Worm (Caenorhabditis elegans): Measurements from ENCODE around the gene F56C9.10.

The F56C9.10 gene

DNA sequence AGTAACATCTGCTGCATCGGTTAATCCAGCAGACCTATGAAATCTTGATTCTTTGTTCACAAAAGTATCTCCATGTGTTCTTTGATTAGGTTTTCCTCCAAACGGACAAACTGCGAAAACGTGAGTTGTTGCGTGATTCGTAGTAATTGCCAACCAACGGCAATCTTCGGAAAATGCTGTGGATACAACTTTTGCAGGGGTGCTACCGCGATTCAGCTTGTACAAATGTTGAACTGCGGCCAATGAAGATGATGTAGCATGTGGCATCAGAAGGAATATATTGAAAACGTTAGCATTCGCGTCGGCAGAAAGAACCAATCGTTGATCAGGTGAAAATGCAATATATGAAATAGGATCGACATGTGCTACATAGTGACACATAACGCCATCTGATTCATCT, 3.4 kb downstream of the F56C9.10 start:
- TF ChIP-seq nhr-90 (tag; optimal IDR thresholded peaks at IDR 0.05) (no peak), nfyb-1 (GFP tag; IDR thresholded peaks at IDR 0.05) (no peak)

DNA sequence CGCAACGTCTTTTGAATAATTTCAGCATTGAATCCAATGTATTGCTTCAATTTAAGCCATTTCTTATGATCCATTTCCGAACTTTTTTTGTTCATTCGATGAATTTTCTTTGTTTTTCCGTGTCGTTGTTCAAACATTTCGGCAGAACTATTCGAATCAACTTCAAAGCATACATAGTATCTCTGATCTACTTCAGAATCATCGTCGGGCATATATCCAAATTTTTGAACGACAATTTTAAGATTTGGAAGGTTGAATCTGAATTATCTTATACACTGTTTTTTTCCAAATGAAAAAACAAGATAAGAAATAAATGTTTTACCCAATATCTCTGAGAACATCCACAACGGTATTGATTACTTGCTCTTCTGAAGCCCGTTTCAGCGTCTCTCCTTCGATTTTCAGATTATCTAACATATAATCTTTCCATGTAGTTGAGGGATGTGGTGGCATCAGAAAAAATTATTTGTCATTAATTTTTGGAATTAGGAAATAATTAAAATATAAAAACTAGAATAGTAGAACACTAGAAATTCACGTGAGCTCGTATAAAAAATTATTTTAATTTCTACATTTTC, 5.9 kb downstream of the F56C9.10 start, which contains the start of gene lab-2:
lab-2 (minus strand) TSS at position 453 of the 578 bp plus-strand sequence.
- TF ChIP-seq ccch-3 (GFP tag; optimal IDR thresholded peaks at IDR 0.05) (no peak), hrde-1 (tag; optimal IDR thresholded peaks at IDR 0.05; ENCODE audit: borderline replicate concordance) (no peak), lin-40 (tag; optimal IDR thresholded peaks at IDR 0.05) (peak; percentile 18), dpff-1 (tag; optimal IDR thresholded peaks at IDR 0.05) (peak; percentile 40), snpc-4 (GFP tag; optimal IDR thresholded peaks at IDR 0.05) (no peak), snpc-4 (tag; optimal IDR thresholded peaks at IDR 0.05) (no peak), C06A6.2 (GFP tag; conservative IDR thresholded peaks at IDR 0.05) (0 out of 2 replicates have a peak, but pooled peaks have one; percentile 10), Y56A3A.18 (GFP tag; IDR thresholded peaks at IDR 0.05) (peak; percentile 65; the same call in 1 of the 2 replicates), B0035.1 (tag; optimal IDR thresholded peaks at IDR 0.05) (peak; percentile 26), fkh-3 (tag; optimal IDR thresholded peaks at IDR 0.05) (peak; percentile 27), B0261.1 (tag; optimal IDR thresholded peaks at IDR 0.05) (no peak), C17E4.6 (GFP tag; IDR thresholded peaks at IDR 0.05) (no peak), pbrm-1 (GFP tag; IDR thresholded peaks at IDR 0.05) (no peak), B0019.2 (GFP tag; conservative IDR thresholded peaks at IDR 0.05) (no peak), ZK185.1 (tag; optimal IDR thresholded peaks at IDR 0.05; ENCODE audit: poor library complexity, severe bottlenecking) (no peak), mes-4 (tag; optimal IDR thresholded peaks at IDR 0.05) (no peak), tlf-1 (GFP tag; optimal IDR thresholded peaks at IDR 0.05) (no peak), F57C9.4 (tag; optimal IDR thresholded peaks at IDR 0.05) (peak; percentile 70), tbp1 (GFP tag; optimal IDR thresholded peaks at IDR 0.05) (no peak), unc-62 (GFP tag; optimal IDR thresholded peaks at IDR 0.05) (no peak), repo-1 (tag; optimal IDR thresholded peaks at IDR 0.05) (peak; percentile 67), ama-1 (optimal IDR thresholded peaks at IDR 0.05) (peak; percentile 51), ama-1 (GFP tag; optimal IDR thresholded peaks at IDR 0.05) (no peak), madf-10 (tag; optimal IDR thresholded peaks at IDR 0.05) (no peak), F52B5.7 (tag; optimal IDR thresholded peaks at IDR 0.05) (peak; percentile 67), T26A5.8 (tag; optimal IDR thresholded peaks at IDR 0.05) (no peak), ztf-28 (GFP tag; IDR thresholded peaks at IDR 0.05) (no peak), madf-6 (GFP tag; IDR thresholded peaks at IDR 0.05) (0 out of 2 replicates have a peak, but pooled peaks have one; percentile 34), atf-7 (tag; optimal IDR thresholded peaks at IDR 0.05) (peak; percentile 27), let-526 (GFP tag; IDR thresholded peaks at IDR 0.05) (0 out of 2 replicates have a peak, but pooled peaks have one; percentile 9), lin-54 (GFP tag; optimal IDR thresholded peaks at IDR 0.05) (peak; percentile 10), Y95B8A.8 (GFP tag; IDR thresholded peaks at IDR 0.05) (0 out of 2 replicates have a peak, but pooled peaks have one; percentile 8), attf-3 (GFP tag; conservative IDR thresholded peaks at IDR 0.05) (no peak), Y53G8AR.9 (GFP tag; conservative IDR thresholded peaks at IDR 0.05) (peak; percentile 53; the same call in 1 of the 2 replicates), cebp-1 (GFP tag; IDR thresholded peaks at IDR 0.05) (no peak), cebp-1 (tag; optimal IDR thresholded peaks at IDR 0.05) (peak; percentile 33), chd-7 (tag; optimal IDR thresholded peaks at IDR 0.05) (peak; percentile 52), athp-1 (tag; optimal IDR thresholded peaks at IDR 0.05) (peak; percentile 78), hlh-12 (tag; optimal IDR thresholded peaks at IDR 0.05) (no peak), B0336.3 (GFP tag; IDR thresholded peaks at IDR 0.05) (peak; percentile 71), nfya-1 (tag; optimal IDR thresholded peaks at IDR 0.05; ENCODE audit: borderline replicate concordance, insufficient read depth) (no peak), snpc-3.4 (tag; optimal IDR thresholded peaks at IDR 0.05) (no peak), K11D2.4 (GFP tag; IDR thresholded peaks at IDR 0.05) (no peak), F55B11.4 (tag; optimal IDR thresholded peaks at IDR 0.05; ENCODE audit: borderline replicate concordance, insufficient read depth) (no peak), nfyb-1 (GFP tag; IDR thresholded peaks at IDR 0.05) (peak; percentile 72; the same call in 1 of the 2 replicates), zim-3 (tag; optimal IDR thresholded peaks at IDR 0.05) (peak; percentile 17)

Measured in whole organism, young adult.